Worm (Caenorhabditis elegans) whole organism, L3 larva: Measurements from ENCODE around the gene C02G6.2.

Experiments
- R02D3.7 ChIP-seq: fragments of 150-350 bp; optimal IDR thresholded peaks from 2 replicates; lab custom pipeline; 2014; ENCODE audit warnings: missing biosample characterization, missing genetic modification characterization
- ZK546.5 ChIP-seq: sonication (generic microtip); optimal IDR thresholded peaks from 2 replicates; lab custom pipeline; 2017; ENCODE audit warnings: missing biosample characterization, missing genetic modification characterization
- aly-2 ChIP-seq: fragments of 150-350 bp; optimal IDR thresholded peaks from 2 replicates; lab custom pipeline; 2014; ENCODE audit warnings: missing biosample characterization, missing genetic modification characterization
- ceh-16 ChIP-seq: sonication (generic microtip); optimal IDR thresholded peaks from 2 replicates; lab custom pipeline; 2017; ENCODE audit warnings: missing biosample characterization, missing genetic modification characterization
- ceh-9 ChIP-seq: sonication (generic microtip); optimal IDR thresholded peaks from 2 replicates; lab custom pipeline; 2018; ENCODE audit warnings: missing biosample characterization, missing genetic modification characterization
- egl-5 ChIP-seq: fragments of 150-350 bp; optimal IDR thresholded peaks from 2 replicates; lab custom pipeline; 2017; ENCODE audit warnings: missing biosample characterization, missing genetic modification reagents, missing genetic modification characterization, inconsistent platforms
- elt-1 ChIP-seq: fragments of 150-350 bp; optimal IDR thresholded peaks from 2 replicates; lab custom pipeline; 2014; ENCODE audit warnings: missing biosample characterization, missing genetic modification characterization
- elt-3 ChIP-seq, 3 experiments: fragments of 150-350 bp in 1 of 3; sonication (generic microtip) in 2 of 3; optimal IDR thresholded peaks; 2 replicates in 2 of 3; 4 replicates in 1 of 3; lab custom pipeline; 2014 to 2017; ENCODE audit warnings: missing biosample characterization in 3 of 3, missing genetic modification characterization in 3 of 3
- eor-1 ChIP-seq, 2 experiments: fragments of 150-350 bp; optimal IDR thresholded peaks; 2 replicates each; lab custom pipeline; 2014 to 2018; ENCODE audit warnings: missing biosample characterization in 2 of 2, missing genetic modification characterization in 2 of 2
- fkh-10 ChIP-seq: sonication (generic microtip); optimal IDR thresholded peaks from 2 replicates; lab custom pipeline; 2017; ENCODE audit warnings: missing biosample characterization, missing genetic modification reagents, missing genetic modification characterization
- fkh-2 ChIP-seq: fragments of 150-350 bp; optimal IDR thresholded peaks from 2 replicates; lab custom pipeline; 2014; ENCODE audit warnings: missing biosample characterization, missing genetic modification reagents, missing genetic modification characterization
- fos-1 ChIP-seq: fragments of 150-350 bp; optimal IDR thresholded peaks from 2 replicates; lab custom pipeline; 2014; ENCODE audit warnings: missing biosample characterization, missing genetic modification characterization
- hmg-11 ChIP-seq: sonication (generic microtip); optimal IDR thresholded peaks from 2 replicates; lab custom pipeline; 2016; ENCODE audit warnings: missing genetic modification characterization, missing compliant biosample characterization
- jun-1 ChIP-seq: fragments of 150-350 bp; optimal IDR thresholded peaks from 2 replicates; lab custom pipeline; 2014; ENCODE audit warnings: missing biosample characterization, missing genetic modification reagents, missing genetic modification characterization
- lin-15B ChIP-seq: fragments of 150-350 bp; optimal IDR thresholded peaks from 2 replicates; lab custom pipeline; 2014; ENCODE audit warnings: missing biosample characterization, missing genetic modification characterization
- lin-39 ChIP-seq: fragments of 150-350 bp; optimal IDR thresholded peaks from 2 replicates; lab custom pipeline; 2018; ENCODE audit warnings: missing biosample characterization, missing genetic modification reagents, missing genetic modification characterization
- lsy-12 ChIP-seq: sonication (generic microtip); optimal IDR thresholded peaks from 2 replicates; lab custom pipeline; 2016; ENCODE audit warnings: mild to moderate bottlenecking, missing genetic modification characterization, missing compliant biosample characterization
- nfya-1 ChIP-seq: sonication (generic microtip); optimal IDR thresholded peaks from 2 replicates; lab custom pipeline; 2017; ENCODE audit warnings: missing genetic modification characterization, mild to moderate bottlenecking, missing compliant biosample characterization, antibody characterized with exemption, moderate library complexity; ENCODE audit not compliant: insufficient read depth
- nhr-11 ChIP-seq: fragments of 150-350 bp; optimal IDR thresholded peaks from 2 replicates; lab custom pipeline; 2014; ENCODE audit warnings: missing biosample characterization, missing genetic modification characterization
- nhr-12 ChIP-seq: fragments of 150-350 bp; optimal IDR thresholded peaks from 2 replicates; lab custom pipeline; 2014; ENCODE audit warnings: missing biosample characterization, missing genetic modification characterization
- nhr-23 ChIP-seq: fragments of 150-350 bp; optimal IDR thresholded peaks from 2 replicates; lab custom pipeline; 2014; ENCODE audit warnings: missing biosample characterization, missing genetic modification reagents, missing genetic modification characterization
- nhr-25 ChIP-seq: sonication (generic microtip); optimal IDR thresholded peaks from 2 replicates; lab custom pipeline; 2017; ENCODE audit warnings: missing biosample characterization, missing genetic modification characterization
- nhr-28 ChIP-seq: fragments of 150-350 bp; optimal IDR thresholded peaks from 2 replicates; lab custom pipeline; 2014; ENCODE audit warnings: missing biosample characterization, missing genetic modification characterization
- nhr-43 ChIP-seq: sonication (generic microtip); optimal IDR thresholded peaks from 2 replicates; lab custom pipeline; 2016; ENCODE audit warnings: mild to moderate bottlenecking, missing genetic modification characterization, missing compliant biosample characterization; ENCODE audit not compliant: poor library complexity, severe bottlenecking
- nhr-67 ChIP-seq: fragments of 150-350 bp; optimal IDR thresholded peaks from 2 replicates; lab custom pipeline; 2014; ENCODE audit warnings: missing biosample characterization, missing genetic modification characterization
- nhr-76 ChIP-seq: fragments of 150-350 bp; sonication (generic microtip); optimal IDR thresholded peaks from 5 replicates; lab custom pipeline; 2014; ENCODE audit warnings: missing biosample characterization, missing genetic modification characterization
- nhr-77 ChIP-seq: fragments of 150-350 bp; optimal IDR thresholded peaks from 2 replicates; lab custom pipeline; 2014; ENCODE audit warnings: missing biosample characterization, missing genetic modification characterization
- pha-4 ChIP-seq: fragments of 150-350 bp; optimal IDR thresholded peaks from 2 replicates; lab custom pipeline; 2014; ENCODE audit warnings: missing biosample characterization, missing genetic modification reagents, missing genetic modification characterization
- sea-2 ChIP-seq: fragments of 150-350 bp; sonication (generic microtip); optimal IDR thresholded peaks from 4 replicates; lab custom pipeline; 2014; ENCODE audit warnings: missing biosample characterization, missing genetic modification reagents, missing genetic modification characterization
- snpc-4 ChIP-seq: fragments of 150-350 bp; optimal IDR thresholded peaks from 2 replicates; lab custom pipeline; 2014; ENCODE audit warnings: missing biosample characterization, missing genetic modification characterization
- unc-39 ChIP-seq: sonication (generic microtip); optimal IDR thresholded peaks from 4 replicates; lab custom pipeline; 2017; ENCODE audit warnings: missing biosample characterization, missing genetic modification characterization
- unc-62 ChIP-seq: fragments of 150-350 bp; sonication (generic microtip); optimal IDR thresholded peaks from 4 replicates; lab custom pipeline; 2014; ENCODE audit warnings: missing biosample characterization, missing genetic modification reagents, missing genetic modification characterization
- zag-1 ChIP-seq: fragments of 150-350 bp; optimal IDR thresholded peaks from 2 replicates; lab custom pipeline; 2014; ENCODE audit warnings: missing biosample characterization, missing genetic modification characterization
- ztf-4 ChIP-seq: fragments of 150-350 bp; optimal IDR thresholded peaks from 2 replicates; lab custom pipeline; 2014; ENCODE audit warnings: missing biosample characterization, missing genetic modification characterization

The C02G6.2 gene

ce11 chrV:5848015-5848609, 23.7 kb upstream of the C02G6.2 start:
- TF ChIP-seq zag-1 (tag; lab: Kevin White, UChicago) (no peak), aly-2 (no peak), pha-4 (tag; lab: Kevin White, UChicago) (peak; percentile 7), lin-39 (tag; lab: Kevin White, UChicago) (no peak), nfya-1 (peak; percentile 4), lsy-12 (tag; lab: Kevin White, UChicago) (no peak), fkh-10 (GFP tag; lab: Kevin White, UChicago) (peak; percentile 44)

- TF ChIP-seq elt-3 (tag; optimal IDR thresholded peaks at IDR 0.05; lab: Kevin White, UChicago) (no peak), nhr-28 (tag; lab: Kevin White, UChicago) (no peak), nhr-67 (tag; lab: Kevin White, UChicago) (no peak)
- TF ChIP-seq, all 47 proteins: peak for 0
Measured at ce11 chrV:5850671-5851070, 21.2 kb upstream of the C02G6.2 start.

ce11 chrV:5851631-5852030, 20.2 kb upstream of the C02G6.2 start:
- TF ChIP-seq aly-2 (no peak), pha-4 (tag; lab: Kevin White, UChicago) (peak; percentile 60), fos-1 (tag; lab: Kevin White, UChicago) (no peak), eor-1 (tag; optimal IDR thresholded peaks at IDR 0.05; lab: Kevin White, UChicago) (no peak), lin-39 (tag; lab: Kevin White, UChicago) (peak; percentile 32)

- TF ChIP-seq nhr-43 (tag; lab: Kevin White, UChicago) (no peak), ztf-4 (tag; lab: Kevin White, UChicago) (no peak), unc-39 (no peak), ceh-16 (tag; lab: Kevin White, UChicago) (no peak), snpc-4 (tag; lab: Kevin White, UChicago) (no peak), nhr-11 (tag; lab: Kevin White, UChicago) (no peak), nfya-1 (no peak), nhr-25 (tag; lab: Kevin White, UChicago) (no peak), eor-1 (tag; optimal IDR thresholded peaks at IDR 0.05; lab: Kevin White, UChicago) (no peak), lin-15B (tag; lab: Kevin White, UChicago) (no peak), hmg-11 (no peak), nhr-23 (tag; lab: Kevin White, UChicago) (no peak), ZK546.5 (tag; lab: Kevin White, UChicago) (no peak), fos-1 (tag; lab: Kevin White, UChicago) (no peak), elt-3 (tag; optimal IDR thresholded peaks at IDR 0.05; lab: Kevin White, UChicago) (no peak)
Measured at ce11 chrV:5852084-5852483, 19.8 kb upstream of the C02G6.2 start.

ce11 chrV:5862479-5863188, 9.2 kb upstream of the C02G6.2 start, which contains the start of gene F26F12.8:
F26F12.8 (minus strand) TSS chrV:5862529.
- TF ChIP-seq elt-1, result peak; percentile 58
- TF ChIP-seq ceh-9 (tag; lab: Kevin White, UChicago), result no peak

- TF ChIP-seq jun-1 (tag; lab: Kevin White, UChicago), result no peak
- TF ChIP-seq sea-2 (GFP tag; lab: Kevin White, UChicago), result no peak
- TF ChIP-seq egl-5 (tag; lab: Kevin White, UChicago), result no peak
- TF ChIP-seq nhr-12, result no peak
- TF ChIP-seq nhr-11 (tag; lab: Kevin White, UChicago), result no peak
- TF ChIP-seq fos-1 (tag; lab: Kevin White, UChicago), result no peak
- no peak for TF ChIP-seq elt-1
- no peak for TF ChIP-seq nhr-77
- TF ChIP-seq fkh-2, result no peak
- no peak for TF ChIP-seq lsy-12 (tag; lab: Kevin White, UChicago)
- TF ChIP-seq zag-1 (tag; lab: Kevin White, UChicago), result no peak
- TF ChIP-seq lin-15B (tag; lab: Kevin White, UChicago), result no peak
- no peak for TF ChIP-seq unc-62 (GFP tag; lab: Kevin White, UChicago)
- TF ChIP-seq nfya-1, result no peak
- no peak for TF ChIP-seq nhr-76 (tag; lab: Kevin White, UChicago)
- no peak for TF ChIP-seq ZK546.5 (tag; lab: Kevin White, UChicago)
- no peak for TF ChIP-seq R02D3.7 (tag; lab: Kevin White, UChicago)
Measured at ce11 chrV:5865085-5865484, 6.8 kb upstream of the C02G6.2 start, which contains the start of gene F26F12.5. F26F12.5 (minus strand) TSS chrV:5865185.
